Fruit fly (Drosophila melanogaster) whole organism, embryonic: Measurements from ENCODE around the gene RAF2.
A peak's percentile ranks its signal among the peaks of the same experiment; 100 is the strongest.

ENCODE experiments used
- CG10654 ChIP-seq: fragments of 200-800 bp; sonication (Bioruptor generic); optimal IDR thresholded peaks from 2 replicates; lab custom pipeline; 2016; ENCODE audit warnings: missing biosample characterization, missing genetic modification characterization
- CG11093 ChIP-seq: fragments of 200-800 bp; sonication (Bioruptor generic); IDR thresholded peaks from 3 replicates; pipeline ENCODE4 v1.3.6; 2022; ENCODE audit warnings: missing biosample characterization, missing genetic modification characterization
- CG11560 ChIP-seq: fragments of 200-800 bp; sonication (Bioruptor generic); IDR thresholded peaks from 3 replicates; pipeline ENCODE4 v1.3.6; 2022; ENCODE audit warnings: missing biosample characterization, missing genetic modification characterization
- CG11723 ChIP-seq: fragments of 200-800 bp; sonication (Bioruptor generic); optimal IDR thresholded peaks from 2 replicates; lab custom pipeline; 2017; ENCODE audit warnings: missing biosample characterization, mild to moderate bottlenecking, missing genetic modification characterization
- CG14710 ChIP-seq: fragments of 200-800 bp; sonication (Bioruptor generic); optimal IDR thresholded peaks from 3 replicates; lab custom pipeline; 2019; ENCODE audit warnings: missing biosample characterization, mild to moderate bottlenecking, missing genetic modification characterization, moderate library complexity
- CG15601 ChIP-seq: fragments of 200-800 bp; sonication (Bioruptor generic); optimal IDR thresholded peaks from 3 replicates; lab custom pipeline; 2019; ENCODE audit warnings: missing biosample characterization, mild to moderate bottlenecking, missing genetic modification characterization, moderate library complexity
- CG16779 ChIP-seq: fragments of 200-800 bp; sonication (Bioruptor generic); IDR thresholded peaks from 2 replicates; pipeline ENCODE4 v1.3.6; 2022; ENCODE audit warnings: missing biosample characterization, missing genetic modification characterization
- CG18764 ChIP-seq: fragments of 200-800 bp; sonication (Bioruptor generic); optimal IDR thresholded peaks from 3 replicates; lab custom pipeline; 2016; ENCODE audit warnings: missing biosample characterization, missing genetic modification characterization
- CG32767 ChIP-seq: fragments of 200-800 bp; sonication (Bioruptor generic); IDR thresholded peaks from 2 replicates; pipeline ENCODE4 v1.3.6; 2022; ENCODE audit warnings: missing biosample characterization, missing genetic modification characterization
- CG33213 ChIP-seq: fragments of 200-800 bp; sonication (Bioruptor generic); optimal IDR thresholded peaks from 3 replicates; lab custom pipeline; 2016; ENCODE audit warnings: missing biosample characterization, missing genetic modification characterization
- CG33557 ChIP-seq: fragments of 200-800 bp; sonication (Bioruptor generic); optimal IDR thresholded peaks from 2 replicates; lab custom pipeline; 2019; ENCODE audit warnings: missing biosample characterization, mild to moderate bottlenecking, missing genetic modification characterization, moderate library complexity
- CG34376 ChIP-seq: fragments of 200-800 bp; sonication (Bioruptor generic); optimal IDR thresholded peaks from 2 replicates; lab custom pipeline; 2018; ENCODE audit warnings: missing biosample characterization, mild to moderate bottlenecking, missing genetic modification characterization
- CG4404 ChIP-seq: fragments of 200-800 bp; sonication (Bioruptor generic); IDR thresholded peaks from 2 replicates; pipeline ENCODE4 v1.3.6; 2022; ENCODE audit warnings: missing biosample characterization, missing genetic modification characterization
- CG5953 ChIP-seq: fragments of 200-800 bp; sonication (Bioruptor generic); IDR thresholded peaks from 2 replicates; pipeline ENCODE4 v1.3.6; 2022; ENCODE audit warnings: missing biosample characterization, missing genetic modification characterization
- CG6683 ChIP-seq: fragments of 200-800 bp; sonication (Bioruptor generic); optimal IDR thresholded peaks from 2 replicates; lab custom pipeline; 2017; ENCODE audit warnings: missing biosample characterization, mild to moderate bottlenecking, missing genetic modification characterization, missing genetic modification reagents
- CG6689 ChIP-seq: fragments of 200-800 bp; sonication (Bioruptor generic); IDR thresholded peaks from 2 replicates; pipeline ENCODE4 v1.3.6; 2022; ENCODE audit warnings: missing biosample characterization, missing genetic modification characterization
- CG7786 ChIP-seq: fragments of 200-800 bp; sonication (Bioruptor generic); optimal IDR thresholded peaks from 2 replicates; lab custom pipeline; 2016; ENCODE audit warnings: missing biosample characterization, missing genetic modification characterization
- CG9437 ChIP-seq: fragments of 200-800 bp; sonication (Bioruptor generic); optimal IDR thresholded peaks from 2 replicates; lab custom pipeline; 2018; ENCODE audit warnings: missing biosample characterization, mild to moderate bottlenecking, missing genetic modification characterization
- CTCF ChIP-seq: fragments of 200-800 bp; sonication (Bioruptor generic); optimal IDR thresholded peaks from 2 replicates; lab custom pipeline; 2017; ENCODE audit warnings: missing biosample characterization, mild to moderate bottlenecking, missing genetic modification characterization, moderate library complexity
- CrebB ChIP-seq: fragments of 200-800 bp; sonication (Bioruptor generic); optimal IDR thresholded peaks from 3 replicates; lab custom pipeline; 2018; ENCODE audit warnings: missing biosample characterization, mild to moderate bottlenecking, missing genetic modification characterization
- ERR ChIP-seq: fragments of 200-800 bp; sonication (Bioruptor generic); optimal IDR thresholded peaks from 2 replicates; lab custom pipeline; 2016; ENCODE audit warnings: missing biosample characterization, missing genetic modification characterization
- Eip74EF ChIP-seq, 2 experiments: fragments of 200-800 bp in 1 of 2; fragments of >200 bp in 1 of 2; sonication (Bioruptor generic) in 1 of 2; optimal IDR thresholded peaks; 2 replicates each; lab custom pipeline; 2017 to 2019; ENCODE audit warnings: missing biosample characterization in 2 of 2, missing genetic modification characterization in 2 of 2, mild to moderate bottlenecking in 1 of 2, moderate library complexity in 1 of 2
- Hmx ChIP-seq: fragments of 200-800 bp; sonication (Bioruptor generic); optimal IDR thresholded peaks from 2 replicates; lab custom pipeline; 2016; ENCODE audit warnings: missing biosample characterization, missing genetic modification characterization
- Hsf ChIP-seq: fragments of 200-800 bp; sonication (Bioruptor generic); optimal IDR thresholded peaks from 3 replicates; lab custom pipeline; 2016; ENCODE audit warnings: missing biosample characterization, missing genetic modification characterization
- Kr ChIP-seq: fragments of 200-800 bp; sonication (Bioruptor generic); optimal IDR thresholded peaks from 2 replicates; lab custom pipeline; 2017; ENCODE audit warnings: missing biosample characterization, mild to moderate bottlenecking, missing genetic modification characterization
- Mrtf ChIP-seq: fragments of 200-800 bp; sonication (Bioruptor generic); IDR thresholded peaks from 3 replicates; pipeline ENCODE4 v1.3.6; 2022; ENCODE audit warnings: missing biosample characterization, missing genetic modification characterization
- Oaz ChIP-seq: fragments of 200-800 bp; sonication (Bioruptor generic); IDR thresholded peaks from 2 replicates; pipeline ENCODE4 v1.3.6; 2022; ENCODE audit warnings: missing biosample characterization, missing genetic modification characterization
- Optix ChIP-seq: fragments of 200-800 bp; sonication (Bioruptor generic); IDR thresholded peaks from 3 replicates; pipeline ENCODE4 v1.3.6; 2022; ENCODE audit warnings: missing biosample characterization, missing genetic modification characterization
- Rx ChIP-seq: fragments of 200-800 bp; sonication (Bioruptor generic); IDR thresholded peaks from 2 replicates; pipeline ENCODE4 v1.3.6; 2022; ENCODE audit warnings: missing biosample characterization, missing genetic modification characterization
- TFAM ChIP-seq: fragments of 200-800 bp; sonication (Bioruptor generic); optimal IDR thresholded peaks from 2 replicates; lab custom pipeline; 2017; ENCODE audit warnings: missing biosample characterization, missing genetic modification characterization, inconsistent platforms
- bowl ChIP-seq: fragments of 200-800 bp; sonication (Bioruptor generic); IDR thresholded peaks from 2 replicates; pipeline ENCODE4 v1.3.6; 2022; ENCODE audit warnings: missing biosample characterization, missing genetic modification characterization
- caup ChIP-seq: fragments of 200-800 bp; sonication (Bioruptor generic); optimal IDR thresholded peaks from 3 replicates; lab custom pipeline; 2017; ENCODE audit warnings: missing biosample characterization, mild to moderate bottlenecking, missing genetic modification characterization, moderate library complexity; ENCODE audit not compliant: severe bottlenecking
- danr ChIP-seq: fragments of 200-800 bp; sonication (Bioruptor generic); IDR thresholded peaks from 2 replicates; pipeline ENCODE4 v1.3.6; 2022; ENCODE audit warnings: missing biosample characterization, missing genetic modification characterization
- emc ChIP-seq: fragments of 200-800 bp; sonication (Bioruptor generic); optimal IDR thresholded peaks from 2 replicates; lab custom pipeline; 2016; ENCODE audit warnings: missing biosample characterization, missing genetic modification characterization
- gcm ChIP-seq: fragments of 200-800 bp; sonication (Bioruptor generic); optimal IDR thresholded peaks from 2 replicates; lab custom pipeline; 2019; ENCODE audit warnings: missing biosample characterization, mild to moderate bottlenecking, missing genetic modification characterization, moderate library complexity
- grn ChIP-seq: fragments of 200-800 bp; sonication (Bioruptor generic); optimal IDR thresholded peaks from 3 replicates; lab custom pipeline; 2017; ENCODE audit warnings: missing biosample characterization, missing genetic modification characterization
- gro ChIP-seq: fragments of 200-800 bp; sonication (Bioruptor generic); optimal IDR thresholded peaks from 2 replicates; lab custom pipeline; 2016; ENCODE audit warnings: missing biosample characterization, missing genetic modification characterization
- h ChIP-seq: fragments of >200 bp; optimal IDR thresholded peaks from 2 replicates; lab custom pipeline; 2017
- hkb ChIP-seq, 2 experiments: fragments of 200-800 bp in 1 of 2; fragments of >200 bp in 1 of 2; sonication (Bioruptor generic) in 1 of 2; IDR thresholded peaks in 1 of 2; optimal IDR thresholded peaks in 1 of 2; 2 replicates each; pipeline versions ENCODE4 v1.3.6 to Lab custom; 2017 to 2022; ENCODE audit warnings: missing biosample characterization in 1 of 2, missing genetic modification characterization in 1 of 2
- inv ChIP-seq: fragments of 200-800 bp; sonication (Bioruptor generic); IDR thresholded peaks from 2 replicates; pipeline ENCODE4 v1.3.6; 2022; ENCODE audit warnings: missing biosample characterization, missing genetic modification characterization; ENCODE audit not compliant: partially characterized antibody
- knrl ChIP-seq: fragments of 200-800 bp; sonication (Bioruptor generic); IDR thresholded peaks from 3 replicates; pipeline ENCODE4 v1.3.6; 2022; ENCODE audit warnings: missing biosample characterization, missing genetic modification characterization; ENCODE audit not compliant: partially characterized antibody
- lov ChIP-seq, 2 experiments: fragments of 200-800 bp in 1 of 2; fragments of >200 bp in 1 of 2; sonication (Bioruptor generic) in 1 of 2; IDR thresholded peaks in 1 of 2; optimal IDR thresholded peaks in 1 of 2; 2 replicates in 1 of 2; 3 replicates in 1 of 2; pipeline versions ENCODE4 v1.3.6 to Lab custom; 2017 to 2022; ENCODE audit warnings: missing biosample characterization in 1 of 2, missing genetic modification characterization in 1 of 2
- p53 ChIP-seq: fragments of 200-800 bp; sonication (Bioruptor generic); optimal IDR thresholded peaks from 2 replicates; lab custom pipeline; 2016; ENCODE audit warnings: missing biosample characterization, missing genetic modification characterization
- peb ChIP-seq: fragments of 200-800 bp; sonication (Bioruptor generic); IDR thresholded peaks from 2 replicates; pipeline ENCODE4 v1.3.6; 2022; ENCODE audit warnings: missing biosample characterization, missing genetic modification characterization
- phol ChIP-seq: fragments of 200-800 bp; sonication (Bioruptor generic); optimal IDR thresholded peaks from 3 replicates; lab custom pipeline; 2018; ENCODE audit warnings: missing biosample characterization, mild to moderate bottlenecking, missing genetic modification characterization, moderate library complexity
- prd ChIP-seq, 3 experiments: fragments of >200 bp in 2 of 3; fragments of 200-800 bp in 1 of 3; sonication (Bioruptor generic) in 1 of 3; optimal IDR thresholded peaks in 2 of 3; IDR thresholded peaks in 1 of 3; 2 replicates in 2 of 3; 3 replicates in 1 of 3; pipeline versions ENCODE4 v1.3.6 to Lab custom; 2017 to 2022; ENCODE audit warnings: missing biosample characterization in 1 of 3, missing genetic modification characterization in 1 of 3
- scrt ChIP-seq: fragments of 200-800 bp; sonication (Bioruptor generic); optimal IDR thresholded peaks from 2 replicates; lab custom pipeline; 2018; ENCODE audit warnings: missing biosample characterization, mild to moderate bottlenecking, missing genetic modification characterization, moderate library complexity
- sens ChIP-seq: fragments of 200-800 bp; sonication (Bioruptor generic); peaks from one replicate; lab custom pipeline; 2016; ENCODE audit warnings: missing biosample characterization, missing genetic modification characterization
- tup ChIP-seq: fragments of 200-800 bp; sonication (Bioruptor generic); optimal IDR thresholded peaks from 2 replicates; lab custom pipeline; 2016; ENCODE audit warnings: missing biosample characterization, mild to moderate bottlenecking, missing genetic modification characterization, moderate library complexity
- usp ChIP-seq: fragments of >200 bp; optimal IDR thresholded peaks from 2 replicates; lab custom pipeline; 2017; ENCODE audit warnings: missing biosample characterization, missing genetic modification characterization

The RAF2 gene

dm6 chr3L:16381184-16381797 is 4.8 kb upstream of the RAF2 start, which contains the start of gene Agpat4 (continued):
- TF ChIP-seq CG34376 (peak; percentile 95), CG6683 (GFP tag; lab: Kevin White, UChicago) (no peak), Optix (GFP tag; lab: Robert Waterston, UW) (no peak), scrt (GFP tag; lab: Kevin White, UChicago) (no peak), TFAM (no peak), CG9437 (peak; percentile 51), bowl (GFP tag; lab: Robert Waterston, UW) (no peak), CG6689 (GFP tag; lab: Robert Waterston, UW) (no peak), Mrtf (GFP tag; lab: Robert Waterston, UW) (no peak), tup (GFP tag; lab: Kevin White, UChicago) (no peak), usp (no peak), CTCF (GFP tag; lab: Kevin White, UChicago) (peak; percentile 68), Hmx (GFP tag; lab: Kevin White, UChicago) (no peak), ERR (GFP tag; lab: Kevin White, UChicago) (peak; percentile 27), lov (optimal IDR thresholded peaks at IDR 0.05; lab: Kevin White, UChicago) (no peak), lov (GFP tag; IDR thresholded peaks at IDR 0.05; lab: Robert Waterston, UW) (no peak), p53 (no peak), hkb (optimal IDR thresholded peaks at IDR 0.05; lab: Kevin White, UChicago) (no peak), hkb (GFP tag; IDR thresholded peaks at IDR 0.05; lab: Robert Waterston, UW) (no peak), CG33213 (GFP tag; lab: Kevin White, UChicago) (peak; percentile 10), CG10654 (GFP tag; lab: Kevin White, UChicago) (no peak), CG5953 (GFP tag; lab: Robert Waterston, UW) (no peak), peb (no peak), h (no peak), CG16779 (GFP tag; lab: Robert Waterston, UW) (no peak), Eip74EF (GFP tag; optimal IDR thresholded peaks at IDR 0.05; lab: Kevin White, UChicago) (peak in 1 of 2 experiments; percentile 81), gcm (GFP tag; lab: Kevin White, UChicago) (no peak), knrl (GFP tag; lab: Robert Waterston, UW) (peak; percentile 56; the same call in 2 of the 3 replicates), danr (GFP tag; lab: Robert Waterston, UW) (no peak), CG18764 (GFP tag; lab: Kevin White, UChicago) (no peak), CG11093 (GFP tag; lab: Robert Waterston, UW) (no peak), Hsf (GFP tag; lab: Kevin White, UChicago) (no peak), CG7786 (GFP tag; lab: Kevin White, UChicago) (no peak), phol (tag; lab: Kevin White, UChicago) (peak; percentile 23), grn (GFP tag; lab: Kevin White, UChicago) (peak; percentile 100), emc (no peak), CG32767 (no peak), gro (GFP tag; lab: Kevin White, UChicago) (no peak), sens (GFP tag; lab: Kevin White, UChicago) (peak; percentile 60), CG11723 (no peak), CG14710 (tag; lab: Kevin White, UChicago) (peak; percentile 26), CG33557 (GFP tag; lab: Kevin White, UChicago) (no peak), CG4404 (GFP tag; lab: Robert Waterston, UW) (no peak), inv (GFP tag; lab: Robert Waterston, UW) (peak; percentile 23; the same call in 1 of the 2 replicates), CG15601 (tag; lab: Kevin White, UChicago) (no peak), CG11560 (tag; lab: Robert Waterston, UW) (no peak), prd (optimal IDR thresholded peaks at IDR 0.05; lab: Kevin White, UChicago) (no peak), prd (GFP tag; IDR thresholded peaks at IDR 0.05; lab: Robert Waterston, UW) (no peak), CrebB (no peak), Kr (GFP tag; lab: Kevin White, UChicago) (no peak), caup (GFP tag; lab: Kevin White, UChicago) (peak; percentile 2), Rx (no peak), Oaz (GFP tag; lab: Robert Waterston, UW) (no peak)
